Worm (Caenorhabditis elegans): Measurements from ENCODE around the gene ZK546.4.

Gene ZK546.4

ce11 chrII:4943849-4944248, 6.0 kb downstream of the ZK546.4 start, which contains the start of gene mdt-4:
Gene mdt-4, minus strand, starts transcription at chrII:4943949.
- TF ChIP-seq nhr-77 (tag; optimal IDR thresholded peaks at IDR 0.05) (no peak), fkh-10 (GFP tag; optimal IDR thresholded peaks at IDR 0.05) (no peak), tbx-2 (tag; optimal IDR thresholded peaks at IDR 0.05) (no peak), mml-1 (tag; optimal IDR thresholded peaks at IDR 0.05) (no peak), R02D3.7 (tag; optimal IDR thresholded peaks at IDR 0.05) (no peak), nhr-76 (tag; optimal IDR thresholded peaks at IDR 0.05) (no peak), lin-39 (tag; optimal IDR thresholded peaks at IDR 0.05) (no peak)

ce11 chrII:4945695-4946094, 7.9 kb downstream of the ZK546.4 start, which contains the start of the genes gldi-11 and ZK546.2:
Gene gldi-11, minus strand, starts transcription at chrII:4945789.
Gene ZK546.2, plus strand, starts transcription at chrII:4946027.
- TF ChIP-seq lin-15B (tag; optimal IDR thresholded peaks at IDR 0.05) (no peak), ztf-11 (tag; optimal IDR thresholded peaks at IDR 0.05) (no peak), elt-2 (tag; optimal IDR thresholded peaks at IDR 0.05) (peak; percentile 11), hmg-11 (tag; optimal IDR thresholded peaks at IDR 0.05) (peak; percentile 23), aly-2 (tag; optimal IDR thresholded peaks at IDR 0.05) (no peak), nfya-1 (tag; optimal IDR thresholded peaks at IDR 0.05; ENCODE audit: insufficient read depth) (peak; percentile 16), pha-4 (tag; optimal IDR thresholded peaks at IDR 0.05) (peak; percentile 55), nhr-43 (tag; optimal IDR thresholded peaks at IDR 0.05; ENCODE audit: poor library complexity, severe bottlenecking) (no peak), skn-1 (tag; optimal IDR thresholded peaks at IDR 0.05) (peak; percentile 13), egl-27 (tag; optimal IDR thresholded peaks at IDR 0.05) (no peak), nhr-11 (tag; optimal IDR thresholded peaks at IDR 0.05) (no peak), lsy-12 (tag; optimal IDR thresholded peaks at IDR 0.05) (no peak)

ce11 chrII:4946775-4947174, 8.9 kb downstream of the ZK546.4 start:
- peak; percentile 40 for TF ChIP-seq elt-2 (tag; optimal IDR thresholded peaks at IDR 0.05)
- TF ChIP-seq hmg-11 (tag; optimal IDR thresholded peaks at IDR 0.05) = no peak
- peak; percentile 9 for TF ChIP-seq pha-4 (tag; optimal IDR thresholded peaks at IDR 0.05)

ce11 chrII:4948118-4948517, 10.3 kb downstream of the ZK546.4 start:
- no peak for TF ChIP-seq pha-4 (tag; optimal IDR thresholded peaks at IDR 0.05)
- no peak for TF ChIP-seq nhr-67 (tag; optimal IDR thresholded peaks at IDR 0.05)
- peak; percentile 32 for TF ChIP-seq elt-2 (tag; optimal IDR thresholded peaks at IDR 0.05)

- TF ChIP-seq zag-1 (tag; optimal IDR thresholded peaks at IDR 0.05) = no peak
- TF ChIP-seq nhr-76 (tag; optimal IDR thresholded peaks at IDR 0.05) = no peak
- no peak for TF ChIP-seq fos-1 (tag; optimal IDR thresholded peaks at IDR 0.05)
- TF ChIP-seq elt-2 (tag; optimal IDR thresholded peaks at IDR 0.05) = peak; percentile 28
- TF ChIP-seq unc-39 (tag; optimal IDR thresholded peaks at IDR 0.05) = no peak
- no peak for TF ChIP-seq R02D3.7 (tag; optimal IDR thresholded peaks at IDR 0.05)
- TF ChIP-seq pha-4 (tag; optimal IDR thresholded peaks at IDR 0.05) = no peak
- TF ChIP-seq lsy-12 (tag; optimal IDR thresholded peaks at IDR 0.05) = no peak
Observed at ce11 chrII:4949380-4949950, 11.6 kb downstream of the ZK546.4 start, which contains the start of the genes try-1 and zyg-12. Gene try-1, minus strand, starts transcription at chrII:4949527. Gene zyg-12, plus strand, starts transcription at chrII:4949900.

- TF ChIP-seq nfya-1 (tag; optimal IDR thresholded peaks at IDR 0.05; ENCODE audit: insufficient read depth) (no peak), jun-1 (tag; optimal IDR thresholded peaks at IDR 0.05) (no peak), egl-5 (tag; optimal IDR thresholded peaks at IDR 0.05) (no peak), fkh-10 (GFP tag; optimal IDR thresholded peaks at IDR 0.05) (no peak), tbx-2 (tag; optimal IDR thresholded peaks at IDR 0.05) (no peak)
Observed at ce11 chrII:4953289-4953688, 15.4 kb downstream of the ZK546.4 start, which contains the start of gene ndx-3. Gene ndx-3, plus strand, starts transcription at chrII:4953589.

- no peak for TF ChIP-seq nhr-12 (tag; optimal IDR thresholded peaks at IDR 0.05)
- peak; percentile 5 for TF ChIP-seq elt-2 (tag; optimal IDR thresholded peaks at IDR 0.05)
- TF ChIP-seq aly-2 (tag; optimal IDR thresholded peaks at IDR 0.05) = no peak
Observed at ce11 chrII:4954099-4954959, 16.5 kb downstream of the ZK546.4 start.

All from whole organism, L3 larva.